Worm (Caenorhabditis elegans): ENCODE data around the gene clec-58.

ce11 chrII:10446300-10446699, 29.6 kb downstream of the clec-58 start:
- TF ChIP-seq rbr-2 (tag; optimal IDR thresholded peaks at IDR 0.05): no peak
- no peak for TF ChIP-seq pqm-1 (tag; optimal IDR thresholded peaks at IDR 0.05)
